Worm (Caenorhabditis elegans) whole organism, L4 larva: ENCODE measurements around the gene far-5.

Source experiments
- F10B5.3 ChIP-seq: sonication (generic microtip); optimal IDR thresholded peaks from 2 replicates; lab custom pipeline; 2016; ENCODE audit warnings: mild to moderate bottlenecking, missing genetic modification characterization, missing compliant biosample characterization
- F49E8.2 ChIP-seq: sonication (generic microtip); optimal IDR thresholded peaks from 2 replicates; lab custom pipeline; 2016; ENCODE audit warnings: missing compliant biosample characterization, mild to moderate bottlenecking, missing genetic modification characterization, borderline replicate concordance
- Y75B8A.6 ChIP-seq: fragments of 200-800 bp; sonication (Bioruptor generic); IDR thresholded peaks from 2 replicates; pipeline ENCODE4 v1.3.6; 2022; ENCODE audit warnings: missing genetic modification reagents, missing genetic modification characterization, missing compliant biosample characterization
- ZK546.5 ChIP-seq, 2 experiments: sonication (generic microtip); optimal IDR thresholded peaks; 2 replicates each; lab custom pipeline; 2017; ENCODE audit warnings: missing biosample characterization in 2 of 2, missing genetic modification characterization in 2 of 2
- aha-1 ChIP-seq: fragments of 150-350 bp; peaks from one replicate; lab custom pipeline; 2014; ENCODE audit warnings: missing biosample characterization, missing genetic modification characterization
- aly-2 ChIP-seq: sonication (generic microtip); optimal IDR thresholded peaks from 2 replicates; lab custom pipeline; 2018; ENCODE audit warnings: missing biosample characterization, missing genetic modification characterization
- ama-1 ChIP-seq: fragments of 150-350 bp; optimal IDR thresholded peaks from 2 replicates; lab custom pipeline; 2014; ENCODE audit warnings: inconsistent platforms, mixed read lengths
- ceh-20 ChIP-seq: fragments of 200-800 bp; sonication (Bioruptor generic); IDR thresholded peaks from 2 replicates; pipeline ENCODE4 v1.3.6; 2022; ENCODE audit warnings: missing genetic modification reagents, missing genetic modification characterization, missing compliant biosample characterization
- ceh-28 ChIP-seq: fragments of 150-350 bp; optimal IDR thresholded peaks from 2 replicates; lab custom pipeline; 2014; ENCODE audit warnings: missing biosample characterization, missing genetic modification reagents, missing genetic modification characterization
- ceh-32 ChIP-seq: sonication (generic microtip); optimal IDR thresholded peaks from 2 replicates; lab custom pipeline; 2016; ENCODE audit warnings: mild to moderate bottlenecking, missing genetic modification characterization, missing compliant biosample characterization; ENCODE audit not compliant: poor library complexity
- ceh-82 ChIP-seq: sonication (generic microtip); optimal IDR thresholded peaks from 2 replicates; lab custom pipeline; 2017; ENCODE audit warnings: missing biosample characterization, missing genetic modification characterization
- ces-1 ChIP-seq: fragments of 150-350 bp; sonication (generic microtip); optimal IDR thresholded peaks from 4 replicates; lab custom pipeline; 2014; ENCODE audit warnings: missing biosample characterization, missing genetic modification reagents, missing genetic modification characterization
- dmd-8 ChIP-seq: fragments of 200-800 bp; sonication (Bioruptor generic); IDR thresholded peaks from 2 replicates; pipeline ENCODE4 v1.3.6; 2022; ENCODE audit warnings: missing genetic modification characterization, missing compliant biosample characterization
- dve-1 ChIP-seq: sonication (generic microtip); optimal IDR thresholded peaks from 2 replicates; lab custom pipeline; 2017; ENCODE audit warnings: antibody characterized with exemption, mild to moderate bottlenecking, missing genetic modification characterization, missing compliant biosample characterization; ENCODE audit not compliant: insufficient read depth
- egl-27 ChIP-seq: sonication (generic microtip); optimal IDR thresholded peaks from 3 replicates; lab custom pipeline; 2017; ENCODE audit warnings: missing biosample characterization, missing genetic modification reagents, missing genetic modification characterization
- fkh-10 ChIP-seq: fragments of 150-350 bp; optimal IDR thresholded peaks from 2 replicates; lab custom pipeline; 2014; ENCODE audit warnings: missing biosample characterization, missing genetic modification reagents, missing genetic modification characterization
- fos-1 ChIP-seq: fragments of 150-350 bp; optimal IDR thresholded peaks from 2 replicates; lab custom pipeline; 2014; ENCODE audit warnings: missing biosample characterization, missing genetic modification characterization
- gei-8 ChIP-seq: fragments of 200-800 bp; sonication (Bioruptor generic); optimal IDR thresholded peaks from 2 replicates; lab custom pipeline; 2018; ENCODE audit warnings: mild to moderate bottlenecking, missing genetic modification characterization, missing compliant biosample characterization
- hif-1 ChIP-seq, 2 experiments: sonication (generic microtip); optimal IDR thresholded peaks; 2 replicates each; lab custom pipeline; 2016 to 2017; ENCODE audit warnings: missing compliant biosample characterization in 2 of 2, missing genetic modification characterization in 2 of 2, missing genetic modification reagents in 2 of 2, missing genotype in 2 of 2, mild to moderate bottlenecking in 1 of 2
- lim-7 ChIP-seq: fragments of 200-800 bp; sonication (Bioruptor generic); IDR thresholded peaks from 2 replicates; pipeline ENCODE4 v1.3.6; 2022; ENCODE audit warnings: missing genetic modification characterization, missing compliant biosample characterization
- madf-5 ChIP-seq, 2 experiments: fragments of 200-800 bp; sonication (Bioruptor generic); IDR thresholded peaks; 2 replicates each; pipeline ENCODE4 v1.3.6; 2022; ENCODE audit warnings: missing compliant biosample characterization in 2 of 2, missing genetic modification characterization in 2 of 2
- mdl-1 ChIP-seq, 2 experiments: fragments of 150-350 bp in 1 of 2; sonication (generic microtip) in 1 of 2; optimal IDR thresholded peaks; 2 replicates each; lab custom pipeline; 2014 to 2017; ENCODE audit warnings: missing biosample characterization in 2 of 2, missing genetic modification characterization in 2 of 2
- mep-1 ChIP-seq: fragments of 150-350 bp; sonication (generic microtip); optimal IDR thresholded peaks from 3 replicates; lab custom pipeline; 2014; ENCODE audit warnings: missing biosample characterization, missing genetic modification characterization
- mxl-2 ChIP-seq: fragments of 200-800 bp; sonication (Bioruptor generic); conservative IDR thresholded peaks from 2 replicates; pipeline ENCODE4 v1.3.6; 2022; ENCODE audit warnings: missing genetic modification reagents, missing genetic modification characterization, missing compliant biosample characterization
- mxl-3 ChIP-seq: fragments of 200-800 bp; sonication (Bioruptor generic); optimal IDR thresholded peaks from 2 replicates; lab custom pipeline; 2018; ENCODE audit warnings: mild to moderate bottlenecking, missing genetic modification characterization, missing compliant biosample characterization
- nhr-11 ChIP-seq: fragments of 150-350 bp; optimal IDR thresholded peaks from 2 replicates; lab custom pipeline; 2014; ENCODE audit warnings: missing biosample characterization, missing genetic modification characterization
- nhr-111 ChIP-seq: fragments of 200-800 bp; sonication (Bioruptor generic); optimal IDR thresholded peaks from 2 replicates; lab custom pipeline; 2018; ENCODE audit warnings: mild to moderate bottlenecking, missing genetic modification characterization, missing compliant biosample characterization
- nhr-237 ChIP-seq: sonication (generic microtip); optimal IDR thresholded peaks from 2 replicates; lab custom pipeline; 2017; ENCODE audit warnings: missing biosample characterization, missing genetic modification characterization
- nhr-28 ChIP-seq: fragments of 150-350 bp; optimal IDR thresholded peaks from 2 replicates; lab custom pipeline; 2014; ENCODE audit warnings: missing biosample characterization, missing genetic modification characterization
- nhr-41 ChIP-seq: fragments of 200-800 bp; sonication (Bioruptor generic); IDR thresholded peaks from 2 replicates; pipeline ENCODE4 v1.3.6; 2022; ENCODE audit warnings: missing genetic modification reagents, missing genetic modification characterization, missing compliant biosample characterization
- pha-4 ChIP-seq, 2 experiments: fragments of 150-350 bp in 1 of 2; fragments of 200-800 bp in 1 of 2; sonication (Bioruptor generic) in 1 of 2; IDR thresholded peaks in 1 of 2; optimal IDR thresholded peaks in 1 of 2; 2 replicates each; pipeline versions ENCODE4 v1.3.6 to Lab custom; 2014 to 2022; ENCODE audit warnings: missing genetic modification characterization in 2 of 2, missing genetic modification reagents in 2 of 2, missing biosample characterization in 1 of 2, missing compliant biosample characterization in 1 of 2
- php-3 ChIP-seq: fragments of 200-800 bp; sonication (Bioruptor generic); IDR thresholded peaks from 2 replicates; pipeline ENCODE4 v1.3.6; 2022; ENCODE audit warnings: missing genetic modification reagents, missing genetic modification characterization, missing compliant biosample characterization
- pqm-1 ChIP-seq: sonication (generic microtip); optimal IDR thresholded peaks from 2 replicates; lab custom pipeline; 2017; ENCODE audit warnings: missing biosample characterization, missing genetic modification characterization
- rbr-2 ChIP-seq: sonication (generic microtip); optimal IDR thresholded peaks from 2 replicates; lab custom pipeline; 2016; ENCODE audit warnings: missing genotype, missing genetic modification characterization, missing compliant biosample characterization
- sdz-12 ChIP-seq: fragments of 200-800 bp; sonication (Bioruptor generic); optimal IDR thresholded peaks from 2 replicates; lab custom pipeline; 2018; ENCODE audit warnings: mild to moderate bottlenecking, missing genetic modification characterization, missing compliant biosample characterization
- skn-1 ChIP-seq: fragments of 150-350 bp; optimal IDR thresholded peaks from 2 replicates; lab custom pipeline; 2014; ENCODE audit warnings: missing biosample characterization, missing genetic modification characterization
- spr-3 ChIP-seq: fragments of 200-800 bp; sonication (Bioruptor generic); optimal IDR thresholded peaks from 2 replicates; lab custom pipeline; 2018; ENCODE audit warnings: mild to moderate bottlenecking, missing genetic modification characterization, missing compliant biosample characterization
- unc-62 ChIP-seq, 3 experiments: fragments of 150-350 bp in 1 of 3; sonication (generic microtip); optimal IDR thresholded peaks in 2 of 3; peaks in 1 of 3; 1 replicate in 1 of 3; 2 replicates in 2 of 3; lab custom pipeline; 2014 to 2017; ENCODE audit warnings: missing biosample characterization in 3 of 3, missing genetic modification characterization in 3 of 3, missing genetic modification reagents in 3 of 3, missing genotype in 1 of 3
- vab-7 ChIP-seq: fragments of 200-800 bp; sonication (Bioruptor generic); IDR thresholded peaks from 2 replicates; pipeline ENCODE4 v1.3.6; 2022; ENCODE audit warnings: missing genetic modification reagents, missing genetic modification characterization, missing compliant biosample characterization
- zip-11 ChIP-seq: fragments of 200-800 bp; sonication (Bioruptor generic); IDR thresholded peaks from 2 replicates; pipeline ENCODE4 v1.3.6; 2022; ENCODE audit warnings: missing genetic modification characterization, missing compliant biosample characterization

The far-5 gene

DNA sequence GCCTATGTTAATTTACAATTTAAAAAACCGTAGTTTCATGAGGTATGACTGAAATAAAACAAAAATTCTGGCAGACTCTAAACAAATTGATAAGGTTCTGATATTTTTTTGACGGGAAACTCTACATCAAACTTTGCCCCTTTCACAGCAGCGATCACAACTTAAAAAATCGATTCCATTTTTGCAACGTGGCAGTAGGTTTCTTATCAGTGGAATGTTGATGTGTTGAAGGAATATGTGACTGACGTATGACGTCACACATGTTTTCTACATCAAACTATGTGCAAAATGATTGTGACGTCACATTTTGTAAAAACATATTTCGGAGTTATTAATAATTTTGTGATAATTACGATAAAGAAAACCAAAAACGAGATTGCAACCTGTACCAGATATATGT, 16.5 kb downstream of the far-5 start (continued):
- TF ChIP-seq hif-1 (tag; optimal IDR thresholded peaks at IDR 0.05; lab: Kevin White, UChicago) (no peak), unc-62 (GFP tag; optimal IDR thresholded peaks at IDR 0.05 in 1 of 2; lab: Kevin White, UChicago) (peak in 1 of 2 experiments; percentile 83), unc-62 (tag; optimal IDR thresholded peaks at IDR 0.05; lab: Kevin White, UChicago) (no peak), dve-1 (tag; lab: Kevin White, UChicago) (peak; percentile 88)

DNA sequence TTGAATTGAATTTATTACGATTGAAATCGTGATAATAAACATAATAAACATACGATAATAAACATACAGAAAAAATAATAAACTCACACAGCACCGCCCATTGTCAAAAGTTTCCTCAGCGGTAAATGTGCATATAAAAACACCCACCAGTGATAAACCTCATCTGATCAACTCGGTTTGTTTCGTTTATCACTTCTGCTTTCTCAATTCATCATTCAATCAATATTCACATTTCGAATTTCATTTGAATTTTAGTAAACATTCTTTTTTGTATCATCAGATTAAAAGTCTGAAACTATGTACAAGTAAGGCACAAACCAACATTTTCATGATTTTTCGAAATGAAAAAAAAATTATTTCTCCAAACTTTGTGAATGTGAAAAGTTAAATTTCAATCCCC, 17.8 kb downstream of the far-5 start, which contains the start of gene try-10:
try-10 (minus strand) TSS at position 101 of the 400 bp plus-strand sequence.
- TF ChIP-seq mxl-3 = no peak
- no peak for TF ChIP-seq F10B5.3 (tag; lab: Kevin White, UChicago)
- TF ChIP-seq ceh-28 = no peak
- TF ChIP-seq pqm-1 (tag; lab: Kevin White, UChicago) = no peak
- no peak for TF ChIP-seq hif-1 (tag; optimal IDR thresholded peaks at IDR 0.05; lab: Kevin White, UChicago)
- no peak for TF ChIP-seq gei-8
- TF ChIP-seq mep-1 = no peak
- TF ChIP-seq F49E8.2 = no peak
- no peak for TF ChIP-seq madf-5 (GFP tag; IDR thresholded peaks at IDR 0.05; lab: Robert Waterston, UW)
- TF ChIP-seq ceh-32 (tag; lab: Kevin White, UChicago) = no peak
- TF ChIP-seq zip-11 (GFP tag; lab: Robert Waterston, UW) = no peak
- no peak for TF ChIP-seq nhr-11 (tag; lab: Kevin White, UChicago)

DNA sequence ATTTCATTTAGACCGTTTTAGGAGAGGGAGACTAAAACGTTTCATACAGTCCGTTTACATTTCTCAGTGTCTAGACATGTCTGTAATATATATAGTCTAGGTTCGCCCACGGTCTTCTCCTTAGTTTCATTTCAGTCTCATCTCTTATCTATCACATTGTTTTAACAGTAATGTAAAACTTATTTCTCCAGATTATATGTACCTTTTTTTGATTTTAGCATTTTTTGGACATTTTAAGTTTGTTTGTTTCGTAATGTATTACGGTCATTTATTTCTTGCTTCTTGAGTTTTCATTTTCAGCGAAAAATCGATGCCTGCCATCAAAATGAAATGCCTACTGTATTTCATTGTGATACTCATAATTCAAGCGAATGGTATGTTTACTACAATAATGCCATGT, 18.5 kb downstream of the far-5 start, which contains the start of gene F15B9.6:
F15B9.6 (plus strand) TSS at position 301 of the 400 bp plus-strand sequence.
- TF ChIP-seq dmd-8 (no peak), ama-1 (no peak), F49E8.2 (no peak)

DNA sequence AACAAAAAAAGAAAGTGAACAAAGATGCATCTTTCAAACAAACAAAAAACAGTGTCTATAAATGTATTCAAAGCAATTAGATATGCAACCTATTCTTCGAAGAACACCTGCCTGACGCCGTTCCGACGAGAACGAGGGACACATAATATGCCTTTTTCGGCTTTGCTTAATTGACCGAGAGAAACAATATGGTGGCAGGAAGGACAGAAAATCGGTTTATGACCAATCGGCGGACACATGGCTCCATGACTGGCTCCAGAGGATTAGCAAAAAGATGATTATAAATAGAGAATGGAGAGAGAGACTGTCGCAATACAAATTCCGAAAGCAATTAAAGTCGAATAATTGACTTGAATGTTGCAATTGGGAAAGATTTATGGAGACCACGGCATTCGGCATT, 22.9 kb downstream of the far-5 start:
- no peak for TF ChIP-seq pqm-1 (tag; lab: Kevin White, UChicago)
- TF ChIP-seq Y75B8A.6 (GFP tag; lab: Robert Waterston, UW) = no peak
- no peak for TF ChIP-seq rbr-2
- peak; percentile 65 for TF ChIP-seq aha-1 (tag; lab: Kevin White, UChicago)

DNA sequence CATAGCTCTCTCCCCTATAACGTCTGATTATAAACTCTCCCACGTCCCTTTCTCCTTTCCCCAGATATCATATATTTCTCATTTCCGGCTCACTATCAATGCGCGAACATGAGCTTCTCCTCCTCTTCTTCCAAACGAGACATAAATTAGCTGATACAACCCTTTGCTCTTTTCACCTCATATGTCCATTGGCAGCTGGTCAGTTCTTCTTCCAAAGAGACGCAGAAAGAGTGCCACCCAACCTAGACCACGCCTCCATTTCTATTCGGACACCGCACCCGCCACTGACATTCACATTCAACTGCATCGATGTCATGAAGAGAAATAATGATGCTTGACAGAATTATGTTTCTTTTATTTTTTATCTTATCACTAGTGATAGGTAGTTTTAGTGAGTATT, 23.4 kb downstream of the far-5 start, which contains the start of gene fmi-1:
fmi-1 (plus strand) TSS at position 301 of the 400 bp plus-strand sequence.
- peak; percentile 49 for TF ChIP-seq aha-1 (tag; lab: Kevin White, UChicago)
- TF ChIP-seq ceh-82 (tag; lab: Kevin White, UChicago) = no peak

DNA sequence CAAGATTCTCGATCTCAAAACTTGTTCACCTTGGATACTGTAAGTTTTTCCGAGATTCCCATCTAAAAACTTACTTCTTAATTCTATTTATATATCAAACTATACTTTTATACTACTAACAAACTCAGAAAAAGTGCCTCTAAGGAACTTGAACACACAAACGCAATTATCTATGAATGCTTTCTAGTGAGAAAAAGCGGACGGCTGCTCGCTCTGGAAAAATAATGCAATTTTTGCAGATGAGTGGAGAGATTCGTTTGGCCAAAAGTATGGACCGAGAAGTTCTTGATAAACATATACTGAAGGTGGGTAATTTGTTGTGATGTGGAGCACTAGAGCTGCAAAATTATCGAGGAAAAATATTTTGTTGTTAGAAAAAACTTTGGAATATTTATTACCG, 24.6 kb downstream of the far-5 start:
- TF ChIP-seq sdz-12 (GFP tag; lab: Kevin White, UChicago) = no peak
- TF ChIP-seq nhr-41 (GFP tag; lab: Robert Waterston, UW) = no peak
- no peak for TF ChIP-seq ZK546.5 (tag; optimal IDR thresholded peaks at IDR 0.05; lab: Kevin White, UChicago)
- TF ChIP-seq ces-1 (GFP tag; lab: Kevin White, UChicago) = peak; percentile 86

DNA sequence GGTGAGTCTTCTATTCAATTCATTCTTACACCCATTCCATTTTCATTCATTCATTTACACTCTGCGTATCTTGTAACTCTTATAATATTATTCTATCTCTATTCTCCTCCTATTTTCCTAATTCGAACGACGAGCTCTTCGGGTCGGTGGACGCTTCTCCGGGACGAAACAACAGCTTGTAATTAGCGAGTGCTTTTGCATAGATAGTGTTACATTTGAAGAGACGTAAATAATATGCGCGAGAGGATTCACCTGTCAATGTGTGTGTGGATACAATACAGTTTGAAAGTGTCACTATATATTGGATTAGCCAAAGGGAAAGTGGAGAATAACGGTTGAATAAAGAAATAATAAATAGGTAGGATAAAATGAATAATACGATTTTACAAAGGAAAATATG, 25.3 kb downstream of the far-5 start:
- TF ChIP-seq lim-7 (GFP tag; lab: Robert Waterston, UW) = no peak
- TF ChIP-seq egl-27 (tag; lab: Kevin White, UChicago) = no peak
- TF ChIP-seq fkh-10 (GFP tag; lab: Kevin White, UChicago) = no peak
- TF ChIP-seq nhr-28 (tag; lab: Kevin White, UChicago) = no peak
- no peak for TF ChIP-seq mxl-2
- TF ChIP-seq pha-4 (GFP tag; IDR thresholded peaks at IDR 0.05; lab: Robert Waterston, UW) = no peak
- TF ChIP-seq pha-4 (tag; optimal IDR thresholded peaks at IDR 0.05; lab: Kevin White, UChicago) = no peak
- no peak for TF ChIP-seq mep-1
- no peak for TF ChIP-seq fos-1
- no peak for TF ChIP-seq php-3 (GFP tag; lab: Robert Waterston, UW)
- TF ChIP-seq aha-1 (tag; lab: Kevin White, UChicago) = no peak
- no peak for TF ChIP-seq gei-8
- no peak for TF ChIP-seq nhr-111 (GFP tag; lab: Kevin White, UChicago)
- no peak for TF ChIP-seq ceh-20
- TF ChIP-seq spr-3 (GFP tag; lab: Kevin White, UChicago) = no peak
- TF ChIP-seq vab-7 (GFP tag; lab: Robert Waterston, UW) = no peak
- no peak for TF ChIP-seq nhr-237 (tag; lab: Kevin White, UChicago)
- TF ChIP-seq aly-2 (tag; lab: Kevin White, UChicago) = no peak
- no peak for TF ChIP-seq mdl-1 (tag; optimal IDR thresholded peaks at IDR 0.05; lab: Kevin White, UChicago)
- no peak for TF ChIP-seq pqm-1 (tag; lab: Kevin White, UChicago)
- TF ChIP-seq skn-1 (tag; lab: Kevin White, UChicago) = no peak
- TF ChIP-seq, all 104 proteins: peak for 0
